Worm (Caenorhabditis elegans) whole organism, early embryonic: ENCODE results near the gene K10D2.5.

Source experiments
- B0310.2 ChIP-seq: sonication (generic microtip); optimal IDR thresholded peaks from 2 replicates; lab custom pipeline; 2016; ENCODE audit warnings: mild to moderate bottlenecking, missing genetic modification characterization, missing compliant biosample characterization
- F13C5.2 ChIP-seq: sonication (generic microtip); optimal IDR thresholded peaks from 2 replicates; lab custom pipeline; 2017; ENCODE audit warnings: mild to moderate bottlenecking, missing genetic modification characterization, inconsistent platforms, missing compliant biosample characterization
- aly-1 ChIP-seq: sonication (generic microtip); optimal IDR thresholded peaks from 2 replicates; lab custom pipeline; 2016; ENCODE audit warnings: missing genetic modification characterization, missing compliant biosample characterization
- ama-1 ChIP-seq: fragments of 150-350 bp; optimal IDR thresholded peaks from 2 replicates; lab custom pipeline; 2014
- ceh-13 ChIP-seq: fragments of 200-800 bp; sonication (Bioruptor generic); optimal IDR thresholded peaks from 2 replicates; lab custom pipeline; 2018; ENCODE audit warnings: mild to moderate bottlenecking, missing genetic modification characterization, missing compliant biosample characterization
- ceh-36 ChIP-seq: sonication (generic microtip); optimal IDR thresholded peaks from 2 replicates; lab custom pipeline; 2016; ENCODE audit warnings: missing genetic modification characterization, inconsistent platforms, missing compliant biosample characterization
- ets-7 ChIP-seq: sonication (generic microtip); optimal IDR thresholded peaks from 2 replicates; lab custom pipeline; 2016; ENCODE audit warnings: missing genotype, missing genetic modification characterization, missing compliant biosample characterization
- flt-1 ChIP-seq: fragments of 200-800 bp; sonication (Bioruptor generic); IDR thresholded peaks from 2 replicates; pipeline ENCODE4 v1.3.6; 2022; ENCODE audit warnings: missing genetic modification characterization, missing compliant biosample characterization
- hmbx-1 ChIP-seq: sonication (generic microtip); optimal IDR thresholded peaks from 2 replicates; lab custom pipeline; 2016; ENCODE audit warnings: mild to moderate bottlenecking, missing genetic modification characterization, missing compliant biosample characterization
- hmg-4 ChIP-seq: fragments of 200-800 bp; sonication (Bioruptor generic); optimal IDR thresholded peaks from 2 replicates; lab custom pipeline; 2018; ENCODE audit warnings: mild to moderate bottlenecking, missing genetic modification characterization, missing compliant biosample characterization
- hnd-1 ChIP-seq: sonication (generic microtip); optimal IDR thresholded peaks from 2 replicates; lab custom pipeline; 2016; ENCODE audit warnings: missing genetic modification characterization, missing compliant biosample characterization
- pes-1 ChIP-seq: fragments of 200-800 bp; sonication (Bioruptor generic); IDR thresholded peaks from 2 replicates; pipeline ENCODE4 v1.3.6; 2022; ENCODE audit warnings: missing genetic modification reagents, missing genetic modification characterization, missing compliant biosample characterization
- scrt-1 ChIP-seq: fragments of 200-800 bp; sonication (Bioruptor generic); IDR thresholded peaks from 2 replicates; pipeline ENCODE4 v1.3.6; 2022; ENCODE audit warnings: missing genetic modification characterization, missing compliant biosample characterization
- sea-1 ChIP-seq: fragments of 200-800 bp; sonication (Bioruptor generic); conservative IDR thresholded peaks from 2 replicates; pipeline ENCODE4 v1.3.6; 2022; ENCODE audit warnings: missing genetic modification characterization, missing compliant biosample characterization
- tbx-11 ChIP-seq: fragments of 200-800 bp; sonication (Bioruptor generic); IDR thresholded peaks from 2 replicates; pipeline ENCODE4 v1.3.6; 2022; ENCODE audit warnings: missing genetic modification characterization, missing compliant biosample characterization
- tbx-37 ChIP-seq: fragments of 200-800 bp; sonication (Bioruptor generic); conservative IDR thresholded peaks from 2 replicates; pipeline ENCODE4 v1.3.6; 2022; ENCODE audit warnings: missing genetic modification reagents, missing genetic modification characterization, missing compliant biosample characterization
- tra-4 ChIP-seq: sonication (generic microtip); optimal IDR thresholded peaks from 2 replicates; lab custom pipeline; 2017; ENCODE audit warnings: missing genetic modification characterization, missing compliant biosample characterization

K10D2.5 gene

ce11 chrIII:5221820-5222219 lies 49.3 kb downstream of the K10D2.5 start:
- no peak for TF ChIP-seq sea-1 (GFP tag; lab: Robert Waterston, UW)
- no peak for TF ChIP-seq aly-1 (tag; lab: Kevin White, UChicago)
- no peak for TF ChIP-seq ets-7 (tag; lab: Kevin White, UChicago)
- TF ChIP-seq tbx-11 (GFP tag; lab: Robert Waterston, UW) = no peak
- no peak for TF ChIP-seq hmbx-1 (tag; lab: Kevin White, UChicago)
- no peak for TF ChIP-seq ceh-36 (tag; lab: Kevin White, UChicago)
- no peak for TF ChIP-seq pes-1 (GFP tag; lab: Robert Waterston, UW)
- TF ChIP-seq F13C5.2 (tag; lab: Kevin White, UChicago) = no peak

ce11 chrIII:5222777-5223176 lies 50.3 kb downstream of the K10D2.5 start:
- TF ChIP-seq scrt-1 = no peak
- no peak for TF ChIP-seq ceh-13 (GFP tag; lab: Kevin White, UChicago)
- TF ChIP-seq hmbx-1 (tag; lab: Kevin White, UChicago) = no peak
- no peak for TF ChIP-seq ceh-36 (tag; lab: Kevin White, UChicago)
- TF ChIP-seq tbx-11 (GFP tag; lab: Robert Waterston, UW) = no peak
- TF ChIP-seq tra-4 = no peak
- no peak for TF ChIP-seq pes-1 (GFP tag; lab: Robert Waterston, UW)
- no peak for TF ChIP-seq B0310.2 (tag; lab: Kevin White, UChicago)
- TF ChIP-seq hmg-4 (GFP tag; lab: Kevin White, UChicago) = no peak
- TF ChIP-seq tbx-37 (GFP tag; lab: Robert Waterston, UW) = no peak
- no peak for TF ChIP-seq sea-1 (GFP tag; lab: Robert Waterston, UW)
- TF ChIP-seq hnd-1 (tag; lab: Kevin White, UChicago) = no peak
- TF ChIP-seq F13C5.2 (tag; lab: Kevin White, UChicago) = no peak
- no peak for TF ChIP-seq flt-1 (GFP tag; lab: Robert Waterston, UW)
- no peak for TF ChIP-seq ama-1 (lab: Kevin White, UChicago)
- no peak for TF ChIP-seq ets-7 (tag; lab: Kevin White, UChicago)
- TF ChIP-seq aly-1 (tag; lab: Kevin White, UChicago) = no peak
